Fruit fly (Drosophila melanogaster) whole organism, embryonic: ENCODE data around the gene PIG-Q.

Experiments
- Abd-B ChIP-seq: fragments of 200-800 bp; sonication (Bioruptor generic); optimal IDR thresholded peaks from 2 replicates; lab custom pipeline; 2018; ENCODE audit warnings: missing biosample characterization, mild to moderate bottlenecking, missing genetic modification characterization, moderate library complexity
- Asciz ChIP-seq: fragments of 200-800 bp; sonication (Bioruptor generic); optimal IDR thresholded peaks from 2 replicates; lab custom pipeline; 2017; ENCODE audit warnings: missing biosample characterization, mild to moderate bottlenecking, missing genetic modification characterization, missing genetic modification reagents
- Bgb ChIP-seq: fragments of 200-800 bp; sonication (Bioruptor generic); IDR thresholded peaks from 2 replicates; pipeline ENCODE4 v1.3.6; 2022; ENCODE audit warnings: missing biosample characterization, missing genetic modification characterization; ENCODE audit not compliant: partially characterized antibody
- C15 ChIP-seq: fragments of 200-800 bp; sonication (Bioruptor generic); IDR thresholded peaks from 3 replicates; pipeline ENCODE4 v1.3.6; 2022; ENCODE audit warnings: missing biosample characterization, missing genetic modification characterization
- CG10274 ChIP-seq: fragments of 200-800 bp; sonication (Bioruptor generic); optimal IDR thresholded peaks from 3 replicates; lab custom pipeline; 2017; ENCODE audit warnings: missing biosample characterization, mild to moderate bottlenecking, missing genetic modification characterization
- CG11456 ChIP-seq: fragments of 200-800 bp; sonication (Bioruptor generic); IDR thresholded peaks from 3 replicates; pipeline ENCODE4 v1.3.6; 2022; ENCODE audit warnings: missing biosample characterization, missing genetic modification characterization
- CG15514 ChIP-seq: fragments of 200-800 bp; sonication (Bioruptor generic); optimal IDR thresholded peaks from 3 replicates; lab custom pipeline; 2017; ENCODE audit warnings: missing biosample characterization, missing genetic modification characterization, mild to moderate bottlenecking, moderate library complexity, missing genetic modification reagents
- CG17829 ChIP-seq: fragments of 200-800 bp; optimal IDR thresholded peaks from 2 replicates; lab custom pipeline; 2019; ENCODE audit warnings: missing biosample characterization, mild to moderate bottlenecking, missing genetic modification characterization, moderate library complexity
- CG1792 ChIP-seq: fragments of 200-800 bp; sonication (Bioruptor generic); optimal IDR thresholded peaks from 2 replicates; lab custom pipeline; 2016; ENCODE audit warnings: missing biosample characterization, missing genetic modification characterization
- CG18011 ChIP-seq: fragments of 200-800 bp; sonication (Bioruptor generic); optimal IDR thresholded peaks from 2 replicates; lab custom pipeline; 2017; ENCODE audit warnings: missing biosample characterization, missing genetic modification characterization, mild to moderate bottlenecking, moderate library complexity, missing genotype
- CG3065 ChIP-seq: fragments of 200-800 bp; sonication (Bioruptor generic); optimal IDR thresholded peaks from 2 replicates; lab custom pipeline; 2016; ENCODE audit warnings: missing biosample characterization, missing genetic modification characterization
- CG31224 ChIP-seq: fragments of 200-800 bp; sonication (Bioruptor generic); IDR thresholded peaks from 2 replicates; pipeline ENCODE4 v1.3.6; 2022; ENCODE audit warnings: missing biosample characterization, missing genetic modification characterization
- CG3726 ChIP-seq: fragments of 200-800 bp; sonication (Bioruptor generic); IDR thresholded peaks from 3 replicates; pipeline ENCODE4, ENCODE4 v1.3.6; 2022; ENCODE audit warnings: missing biosample characterization, missing genetic modification characterization
- CG43689 ChIP-seq: fragments of 200-800 bp; sonication (Bioruptor generic); IDR thresholded peaks from 2 replicates; pipeline ENCODE4 v1.3.6; 2022; ENCODE audit warnings: missing biosample characterization, missing genetic modification characterization
- CG4617 ChIP-seq: fragments of 200-800 bp; sonication (Bioruptor generic); optimal IDR thresholded peaks from 3 replicates; lab custom pipeline; 2016; ENCODE audit warnings: missing biosample characterization, missing genetic modification characterization, borderline replicate concordance
- CG4820 ChIP-seq: fragments of 200-800 bp; sonication (Bioruptor generic); optimal IDR thresholded peaks from 3 replicates; lab custom pipeline; 2016; ENCODE audit warnings: missing biosample characterization, missing genetic modification characterization
- CG6813 ChIP-seq: fragments of 200-800 bp; sonication (Bioruptor generic); optimal IDR thresholded peaks from 2 replicates; lab custom pipeline; 2017; ENCODE audit warnings: missing biosample characterization, missing genetic modification characterization, mild to moderate bottlenecking, moderate library complexity, missing genetic modification reagents
- CG6854 ChIP-seq: fragments of 200-800 bp; sonication (Bioruptor generic); optimal IDR thresholded peaks from 3 replicates; lab custom pipeline; 2017; ENCODE audit warnings: missing biosample characterization, mild to moderate bottlenecking, missing genetic modification characterization
- CG7372 ChIP-seq: fragments of 200-800 bp; sonication (Bioruptor generic); IDR thresholded peaks from 2 replicates; pipeline ENCODE4 v1.3.6; 2022; ENCODE audit warnings: missing biosample characterization, missing genetic modification characterization
- CG8765 ChIP-seq: fragments of 200-800 bp; sonication (Bioruptor generic); IDR thresholded peaks from 2 replicates; pipeline ENCODE4 v1.3.6; 2022; ENCODE audit warnings: missing biosample characterization, missing genetic modification characterization
- CG9727 ChIP-seq: fragments of 200-800 bp; sonication (Bioruptor generic); optimal IDR thresholded peaks from 3 replicates; lab custom pipeline; 2017; ENCODE audit warnings: missing biosample characterization, mild to moderate bottlenecking, missing genetic modification characterization
- CG9932 ChIP-seq: fragments of 200-800 bp; sonication (Bioruptor generic); IDR thresholded peaks from 2 replicates; pipeline ENCODE4 v1.3.6; 2022; ENCODE audit warnings: missing biosample characterization, missing genetic modification characterization
- CHES-1-like ChIP-seq: fragments of 200-800 bp; sonication (Bioruptor generic); optimal IDR thresholded peaks from 2 replicates; lab custom pipeline; 2016; ENCODE audit warnings: missing biosample characterization, missing genetic modification characterization
- HmgD ChIP-seq: fragments of 200-800 bp; sonication (Bioruptor generic); optimal IDR thresholded peaks from 3 replicates; lab custom pipeline; 2016; ENCODE audit warnings: missing biosample characterization, missing genetic modification characterization
- Oaz ChIP-seq: fragments of 200-800 bp; sonication (Bioruptor generic); IDR thresholded peaks from 2 replicates; pipeline ENCODE4 v1.3.6; 2022; ENCODE audit warnings: missing biosample characterization, missing genetic modification characterization
- TFAM ChIP-seq: fragments of 200-800 bp; sonication (Bioruptor generic); optimal IDR thresholded peaks from 2 replicates; lab custom pipeline; 2017; ENCODE audit warnings: missing biosample characterization, missing genetic modification characterization, inconsistent platforms
- abd-A ChIP-seq: fragments of 200-800 bp; sonication (Bioruptor generic); optimal IDR thresholded peaks from 3 replicates; lab custom pipeline; 2019; ENCODE audit warnings: missing biosample characterization, mild to moderate bottlenecking, missing genetic modification characterization, moderate library complexity
- ash1 ChIP-seq: fragments of 200-800 bp; sonication (Bioruptor generic); optimal IDR thresholded peaks from 2 replicates; lab custom pipeline; 2018; ENCODE audit warnings: missing biosample characterization, mild to moderate bottlenecking, missing genetic modification characterization
- caup ChIP-seq: fragments of 200-800 bp; sonication (Bioruptor generic); optimal IDR thresholded peaks from 3 replicates; lab custom pipeline; 2017; ENCODE audit warnings: missing biosample characterization, mild to moderate bottlenecking, missing genetic modification characterization, moderate library complexity; ENCODE audit not compliant: severe bottlenecking
- chn ChIP-seq: fragments of 200-800 bp; sonication (Bioruptor generic); optimal IDR thresholded peaks from 2 replicates; lab custom pipeline; 2016; ENCODE audit warnings: missing biosample characterization, missing genetic modification characterization
- crp ChIP-seq, 2 experiments: fragments of 200-800 bp; sonication (Bioruptor generic); optimal IDR thresholded peaks; 2 replicates in 1 of 2; 3 replicates in 1 of 2; lab custom pipeline; 2017; ENCODE audit warnings: missing biosample characterization in 2 of 2, missing genetic modification characterization in 2 of 2, mild to moderate bottlenecking in 1 of 2, moderate library complexity in 1 of 2
- dmrt11E ChIP-seq: fragments of 200-800 bp; sonication (Bioruptor generic); optimal IDR thresholded peaks from 3 replicates; lab custom pipeline; 2018; ENCODE audit warnings: missing biosample characterization, mild to moderate bottlenecking, missing genetic modification characterization, moderate library complexity
- gce ChIP-seq: fragments of 200-800 bp; sonication (Bioruptor generic); IDR thresholded peaks from 3 replicates; pipeline ENCODE4 v1.3.6; 2022; ENCODE audit warnings: missing biosample characterization, missing genetic modification characterization
- gt ChIP-seq: fragments of 200-800 bp; sonication (Bioruptor generic); IDR thresholded peaks from 2 replicates; pipeline ENCODE4 v1.3.6; 2022; ENCODE audit warnings: missing biosample characterization, missing genetic modification characterization
- kay ChIP-seq: fragments of 200-800 bp; sonication (Bioruptor generic); optimal IDR thresholded peaks from 2 replicates; lab custom pipeline; 2016; ENCODE audit warnings: missing biosample characterization, missing genetic modification characterization
- kni ChIP-seq: fragments of 200-800 bp; sonication (Bioruptor generic); optimal IDR thresholded peaks from 3 replicates; lab custom pipeline; 2017; ENCODE audit warnings: mild to moderate bottlenecking, missing biosample characterization, missing genetic modification reagents, missing genetic modification characterization
- nom ChIP-seq: fragments of 200-800 bp; sonication (Bioruptor generic); optimal IDR thresholded peaks from 2 replicates; lab custom pipeline; 2017; ENCODE audit warnings: missing biosample characterization, missing genetic modification characterization, mild to moderate bottlenecking, moderate library complexity, missing genetic modification reagents
- oc ChIP-seq: fragments of 200-800 bp; sonication (Bioruptor generic); optimal IDR thresholded peaks from 2 replicates; lab custom pipeline; 2018; ENCODE audit warnings: missing biosample characterization, mild to moderate bottlenecking, missing genetic modification characterization, moderate library complexity
- odd ChIP-seq: fragments of 200-800 bp; sonication (Bioruptor generic); optimal IDR thresholded peaks from 2 replicates; lab custom pipeline; 2017; ENCODE audit warnings: missing biosample characterization, mild to moderate bottlenecking, missing genetic modification characterization
- pan ChIP-seq, 4 experiments: fragments of >200 bp in 3 of 4; fragments of 200-800 bp in 1 of 4; sonication (Bioruptor generic) in 1 of 4; optimal IDR thresholded peaks in 3 of 4; IDR thresholded peaks in 1 of 4; 2 replicates each; pipeline versions ENCODE4 v1.3.6 to Lab custom; 2017 to 2022; ENCODE audit warnings: missing biosample characterization in 2 of 4, missing genetic modification characterization in 2 of 4, mixed read lengths in 1 of 4
- pb ChIP-seq: fragments of 200-800 bp; sonication (Bioruptor generic); optimal IDR thresholded peaks from 3 replicates; lab custom pipeline; 2016; ENCODE audit warnings: missing biosample characterization, missing genetic modification characterization
- pita ChIP-seq: fragments of 200-800 bp; sonication (Bioruptor generic); optimal IDR thresholded peaks from 2 replicates; lab custom pipeline; 2017; ENCODE audit warnings: missing biosample characterization, mild to moderate bottlenecking, missing genetic modification characterization
- prd ChIP-seq, 3 experiments: fragments of >200 bp in 2 of 3; fragments of 200-800 bp in 1 of 3; sonication (Bioruptor generic) in 1 of 3; optimal IDR thresholded peaks in 2 of 3; IDR thresholded peaks in 1 of 3; 2 replicates in 2 of 3; 3 replicates in 1 of 3; pipeline versions ENCODE4 v1.3.6 to Lab custom; 2017 to 2022; ENCODE audit warnings: missing biosample characterization in 1 of 3, missing genetic modification characterization in 1 of 3
- schlank ChIP-seq: fragments of 200-800 bp; sonication (Bioruptor generic); optimal IDR thresholded peaks from 2 replicates; lab custom pipeline; 2018; ENCODE audit warnings: missing biosample characterization, mild to moderate bottlenecking, missing genetic modification characterization
- sob ChIP-seq: fragments of 200-800 bp; sonication (Bioruptor generic); IDR thresholded peaks from 2 replicates; pipeline ENCODE4 v1.3.6; 2022; ENCODE audit warnings: missing biosample characterization, missing genetic modification characterization
- ssp ChIP-seq: fragments of 200-800 bp; sonication (Bioruptor generic); IDR thresholded peaks from 2 replicates; pipeline ENCODE4 v1.3.6; 2022; ENCODE audit warnings: missing biosample characterization, missing genetic modification characterization
- tll ChIP-seq, 2 experiments: fragments of 200-800 bp in 1 of 2; fragments of >200 bp in 1 of 2; sonication (Bioruptor generic) in 1 of 2; optimal IDR thresholded peaks; 2 replicates each; lab custom pipeline; 2017 to 2019; ENCODE audit warnings: missing biosample characterization in 2 of 2, missing genetic modification characterization in 2 of 2, mild to moderate bottlenecking in 1 of 2, moderate library complexity in 1 of 2

PIG-Q gene

DNA sequence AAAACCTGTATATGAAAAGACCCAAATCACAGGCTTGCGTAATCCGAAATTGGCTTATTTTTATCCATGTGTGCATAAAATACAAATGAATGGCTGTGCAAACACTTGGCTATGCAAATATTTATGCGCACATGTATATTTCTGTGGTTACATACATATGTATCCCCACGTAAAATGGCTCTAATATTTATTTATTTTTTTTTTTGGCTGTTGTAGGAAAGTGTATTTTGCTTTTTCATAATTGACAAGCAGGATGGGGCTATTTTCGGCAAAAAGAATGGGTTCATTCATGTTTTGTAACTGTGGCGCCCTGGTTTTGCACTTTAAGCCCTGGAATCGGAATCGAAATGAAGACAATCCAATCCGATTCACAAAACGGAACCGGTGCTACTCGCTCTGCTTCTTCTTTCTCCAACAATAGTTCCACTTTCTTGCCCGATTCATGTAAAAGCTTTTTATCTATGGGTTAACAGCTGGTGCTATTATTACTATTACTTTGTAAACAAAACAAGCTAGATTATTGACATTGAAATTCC is 23.8 kb upstream of the PIG-Q start (continued):
- TF ChIP-seq CG9727 (GFP tag; lab: Kevin White, UChicago) (peak; percentile 62), nom (GFP tag; lab: Kevin White, UChicago) (peak; percentile 46), CG18011 (peak; percentile 63), abd-A (tag; lab: Kevin White, UChicago) (no peak), CG43689 (GFP tag; lab: Robert Waterston, UW) (no peak), kni (GFP tag; lab: Kevin White, UChicago) (peak; percentile 49), chn (peak; percentile 77), caup (peak; percentile 72), sob (peak; percentile 74), Oaz (GFP tag; lab: Robert Waterston, UW) (no peak; the same call in 1 of the 2 replicates), gce (GFP tag; lab: Robert Waterston, UW) (peak; percentile 61; the same call in 2 of the 3 replicates), kay (GFP tag; lab: Kevin White, UChicago) (peak; percentile 49), prd (optimal IDR thresholded peaks at IDR 0.05; lab: Kevin White, UChicago) (no peak), prd (GFP tag; IDR thresholded peaks at IDR 0.05; lab: Robert Waterston, UW) (peak; percentile 78), Asciz (GFP tag; lab: Kevin White, UChicago) (peak; percentile 32), CG9932 (GFP tag; lab: Robert Waterston, UW) (peak; percentile 84), pan (optimal IDR thresholded peaks at IDR 0.05; lab: Kevin White, UChicago) (no peak), pan (GFP tag; optimal IDR thresholded peaks at IDR 0.05 in 1 of 2, IDR thresholded peaks at IDR 0.05 in 1 of 2) (peak in 1 of 2 experiments; percentile 83), CG3726 (GFP tag; lab: Robert Waterston, UW) (no peak; the same call in 2 of the 3 replicates), CG10274 (peak; percentile 43), CG7372 (GFP tag; lab: Robert Waterston, UW) (peak; percentile 55; the same call in 1 of the 2 replicates), crp (GFP tag; optimal IDR thresholded peaks at IDR 0.05; lab: Kevin White, UChicago) (peak in 1 of 2 experiments; percentile 18), CG4820 (peak; percentile 56), CG11456 (GFP tag; lab: Robert Waterston, UW) (peak; percentile 77; the same call in 2 of the 3 replicates), CG3065 (GFP tag; lab: Kevin White, UChicago) (peak; percentile 11), ssp (GFP tag; lab: Robert Waterston, UW) (peak; percentile 52), CG6854 (GFP tag; lab: Kevin White, UChicago) (peak; percentile 6), pita (GFP tag; lab: Kevin White, UChicago) (no peak), CG1792 (peak; percentile 37), CG15514 (GFP tag; lab: Kevin White, UChicago) (peak; percentile 99), CG8765 (peak; percentile 47; the same call in 1 of the 2 replicates), HmgD (GFP tag; lab: Kevin White, UChicago) (peak; percentile 6), odd (GFP tag; lab: Kevin White, UChicago) (peak; percentile 71), dmrt11E (tag; lab: Kevin White, UChicago) (peak; percentile 8), Abd-B (GFP tag; lab: Kevin White, UChicago) (no peak), ash1 (GFP tag; lab: Kevin White, UChicago) (no peak), CG6813 (peak; percentile 68), TFAM (no peak), tll (GFP tag; optimal IDR thresholded peaks at IDR 0.05; lab: Kevin White, UChicago) (no peak), oc (tag; lab: Kevin White, UChicago) (peak; percentile 60), gt (0 out of 2 replicates have a peak, but pooled peaks have one; percentile 17), pb (peak; percentile 37), schlank (tag; lab: Kevin White, UChicago) (peak; percentile 64), CG31224 (GFP tag; lab: Robert Waterston, UW) (peak; percentile 61; the same call in 1 of the 2 replicates), C15 (peak; percentile 55; the same call in 1 of the 3 replicates), Bgb (GFP tag; lab: Robert Waterston, UW) (no peak), CG17829 (tag; lab: Kevin White, UChicago) (peak; percentile 61), CG4617 (peak; percentile 27), CHES-1-like (GFP tag; lab: Kevin White, UChicago) (peak; percentile 73)
